Worm (Caenorhabditis elegans) whole organism, young adult: ENCODE data around the gene fbxa-29.

Source experiments
- K11D2.4 ChIP-seq: fragments of 200-800 bp; sonication (Bioruptor generic); IDR thresholded peaks from 2 replicates; pipeline ENCODE4 v1.3.6; 2022; ENCODE audit warnings: missing genetic modification reagents, missing genetic modification characterization, missing compliant biosample characterization
- atf-7 ChIP-seq: sonication (generic microtip); optimal IDR thresholded peaks from 2 replicates; lab custom pipeline; 2017; ENCODE audit warnings: mild to moderate bottlenecking, missing genetic modification characterization, missing compliant biosample characterization
- ceh-27 ChIP-seq: fragments of 200-800 bp; sonication (Bioruptor generic); optimal IDR thresholded peaks from 2 replicates; lab custom pipeline; 2018; ENCODE audit warnings: mild to moderate bottlenecking, missing genetic modification characterization, moderate library complexity, missing compliant biosample characterization
- dpl-1 ChIP-seq: fragments of 150-350 bp; optimal IDR thresholded peaks from 2 replicates; lab custom pipeline; 2014; ENCODE audit warnings: missing biosample characterization, missing genetic modification reagents, missing genetic modification characterization
- hmg-1.2 ChIP-seq: fragments of 200-800 bp; sonication (Bioruptor generic); IDR thresholded peaks from 2 replicates; pipeline ENCODE4 v1.3.6; 2022; ENCODE audit warnings: missing genetic modification reagents, missing genetic modification characterization, missing compliant biosample characterization
- lsl-1 ChIP-seq: fragments of 200-800 bp; sonication (Bioruptor generic); optimal IDR thresholded peaks from 2 replicates; lab custom pipeline; 2018; ENCODE audit warnings: mild to moderate bottlenecking, missing genetic modification characterization, moderate library complexity, missing compliant biosample characterization
- madf-3 ChIP-seq: fragments of 200-800 bp; sonication (Bioruptor generic); IDR thresholded peaks from 2 replicates; pipeline ENCODE4 v1.3.6; 2022; ENCODE audit warnings: missing genetic modification reagents, missing genetic modification characterization, missing compliant biosample characterization
- nhr-120 ChIP-seq: fragments of 200-800 bp; sonication (Bioruptor generic); IDR thresholded peaks from 2 replicates; pipeline ENCODE4 v1.3.6; 2022; ENCODE audit warnings: missing genetic modification characterization, missing compliant biosample characterization
- rec-8 ChIP-seq, 2 experiments: sonication (generic microtip); optimal IDR thresholded peaks; 2 replicates each; lab custom pipeline; 2016; ENCODE audit warnings: mild to moderate bottlenecking in 2 of 2, missing genetic modification characterization in 2 of 2, missing genetic modification reagents in 2 of 2, missing genotype in 2 of 2, missing biosample characterization in 1 of 2, missing compliant biosample characterization in 1 of 2, moderate library complexity in 1 of 2
- unc-130 ChIP-seq: sonication (generic microtip); optimal IDR thresholded peaks from 2 replicates; lab custom pipeline; 2016; ENCODE audit warnings: missing genetic modification reagents, missing genetic modification characterization, missing compliant biosample characterization
- unc-62 ChIP-seq: fragments of 150-350 bp; optimal IDR thresholded peaks from 2 replicates; lab custom pipeline; 2014; ENCODE audit warnings: missing biosample characterization, missing genetic modification reagents, missing genetic modification characterization
- xnd-1 ChIP-seq: sonication (generic microtip); optimal IDR thresholded peaks from 2 replicates; lab custom pipeline; 2016; ENCODE audit warnings: missing genotype, missing genetic modification reagents, missing genetic modification characterization, missing compliant biosample characterization

DNA sequence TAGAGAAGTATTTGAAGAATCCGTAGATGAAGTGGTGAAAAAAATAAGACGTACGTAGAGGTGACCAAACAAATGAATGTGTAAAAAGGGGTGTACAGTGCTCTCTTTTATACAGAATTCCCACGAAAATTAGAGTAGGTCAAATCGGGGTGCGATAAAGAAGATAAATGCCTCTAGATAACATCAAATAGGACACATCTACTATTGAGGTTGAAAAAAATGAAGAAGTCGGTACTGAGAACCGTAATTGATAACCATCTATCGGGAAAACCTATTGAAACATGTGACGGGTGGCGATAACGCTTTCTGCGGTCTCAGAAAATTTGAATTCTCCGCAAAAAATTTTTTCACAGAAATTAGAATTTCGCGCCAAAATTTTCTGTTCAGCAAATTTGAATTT is 34.8 kb downstream of the fbxa-29 start, which contains the start of gene fbxa-61:
- TF ChIP-seq K11D2.4 (no peak), madf-3 (no peak), lsl-1 (no peak), xnd-1 (tag; lab: Kevin White, UChicago) (no peak), rec-8 (tag; optimal IDR thresholded peaks at IDR 0.05; lab: Kevin White, UChicago) (no peak), nhr-120 (no peak), hmg-1.2 (GFP tag; lab: Robert Waterston, UW) (no peak), ceh-27 (GFP tag; lab: Kevin White, UChicago) (no peak), atf-7 (tag; lab: Kevin White, UChicago) (no peak), dpl-1 (GFP tag; lab: Kevin White, UChicago) (no peak), unc-62 (no peak), unc-130 (GFP tag; lab: Kevin White, UChicago) (no peak)
